Fruit fly (Drosophila melanogaster) S2 (cell line): Measurements from ENCODE around the gene CG42542.

Experiments
- CG8478 ChIP-seq: fragments of >200 bp; optimal IDR thresholded peaks from 2 replicates; lab custom pipeline; 2018
- CTCF ChIP-seq, 2 experiments: fragments of >200 bp; optimal IDR thresholded peaks; 2 replicates each; lab custom pipeline; 2018

DNA sequence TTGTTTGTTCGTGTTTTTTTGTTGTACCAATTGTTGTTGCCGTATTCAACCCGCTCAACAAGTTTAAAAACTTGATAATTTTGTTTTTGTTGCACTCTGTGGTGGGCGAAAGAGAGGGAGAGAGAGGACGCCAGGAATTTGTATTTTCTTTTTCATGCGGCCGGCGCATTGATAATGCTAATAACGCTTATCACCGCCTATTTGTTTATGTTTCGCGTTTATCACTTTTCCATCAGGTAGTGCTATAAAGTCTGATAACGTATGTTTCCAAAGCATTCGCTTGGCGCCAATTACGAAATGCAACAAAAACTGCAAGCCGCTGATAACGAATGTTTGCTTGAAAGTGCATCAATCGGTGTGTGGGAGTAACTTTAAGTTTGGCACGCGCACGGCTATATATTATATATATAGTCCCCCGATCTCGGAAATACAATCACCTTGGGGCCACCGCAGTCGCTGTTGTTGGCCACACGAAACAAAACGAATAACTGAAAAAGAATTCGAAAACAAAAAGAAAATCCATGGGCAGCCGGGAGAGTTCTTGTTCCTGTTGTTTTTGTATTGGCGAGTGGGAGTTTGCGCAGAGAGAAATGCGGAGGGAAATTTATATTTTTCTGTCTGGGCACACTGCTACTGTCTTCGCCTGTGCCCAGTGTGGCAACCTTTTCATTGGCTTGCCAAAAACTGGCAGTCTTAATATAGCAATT is 49.2 kb upstream of the CG42542 start, which contains the start of gene Glys:
- no peak for TF ChIP-seq CG8478 (lab: Kevin White, UChicago)
- TF ChIP-seq CTCF (optimal IDR thresholded peaks at IDR 0.05; lab: Kevin White, UChicago), result peak in 1 of 2 experiments; percentile 39
